Worm (Caenorhabditis elegans) whole organism, late embryonic: ENCODE measurements around the gene C53B4.3.

ENCODE experiments used
- ama-1 ChIP-seq: fragments of 150-350 bp; optimal IDR thresholded peaks from 2 replicates; lab custom pipeline; 2014
- ceh-9 ChIP-seq: sonication (generic microtip); optimal IDR thresholded peaks from 2 replicates; lab custom pipeline; 2016; ENCODE audit warnings: mild to moderate bottlenecking, missing genetic modification characterization, inconsistent platforms, missing compliant biosample characterization
- fkh-10 ChIP-seq: fragments of 150-350 bp; optimal IDR thresholded peaks from 2 replicates; lab custom pipeline; 2014; ENCODE audit warnings: missing biosample characterization, missing genetic modification reagents, missing genetic modification characterization
- tbx-2 ChIP-seq: sonication (generic microtip); optimal IDR thresholded peaks from 2 replicates; lab custom pipeline; 2016; ENCODE audit warnings: missing genetic modification characterization, missing compliant biosample characterization

ce11 chrIV:8921956-8922355 lies 51.6 kb downstream of the C53B4.3 start, which contains the start of gene D1046.16:
- no peak for TF ChIP-seq fkh-10 (GFP tag; lab: Kevin White, UChicago)
- no peak for TF ChIP-seq tbx-2 (tag; lab: Kevin White, UChicago)
- TF ChIP-seq ceh-9 = no peak
- no peak for TF ChIP-seq ama-1 (lab: Kevin White, UChicago)
